Worm (Caenorhabditis elegans): Measurements from ENCODE around the gene srg-42.

ce11 chrV:11122466-11122865 is 35.4 kb downstream of the srg-42 start, which contains the start of gene mboa-2:
- TF ChIP-seq med-1 (GFP tag; optimal IDR thresholded peaks at IDR 0.05; ENCODE audit: insufficient read depth), result no peak
- no peak for TF ChIP-seq flt-1 (GFP tag; IDR thresholded peaks at IDR 0.05)
- no peak for TF ChIP-seq tab-1 (GFP tag; IDR thresholded peaks at IDR 0.05)
- no peak for TF ChIP-seq ref-1 (GFP tag; conservative IDR thresholded peaks at IDR 0.05)
- no peak for TF ChIP-seq ztf-29 (GFP tag; IDR thresholded peaks at IDR 0.05)
- no peak for TF ChIP-seq T22C8.4 (GFP tag; IDR thresholded peaks at IDR 0.05)

All from whole organism, midembryonic.